Fruit fly (Drosophila melanogaster) whole organism, wandering third instar larva: Measurements from ENCODE around the gene CG43376.

Experiments used
- Abd-B ChIP-seq: fragments of >200 bp; optimal IDR thresholded peaks from 2 replicates; lab custom pipeline; 2017; ENCODE audit warnings: missing biosample characterization, missing genetic modification characterization
- CG32264 ChIP-seq: fragments of 200-800 bp; sonication (Bioruptor generic); optimal IDR thresholded peaks from 2 replicates; lab custom pipeline; 2016; ENCODE audit warnings: missing biosample characterization, missing genetic modification characterization
- CG9705 ChIP-seq: fragments of 200-800 bp; sonication (Bioruptor generic); optimal IDR thresholded peaks from 2 replicates; lab custom pipeline; 2018; ENCODE audit warnings: missing biosample characterization, mild to moderate bottlenecking, missing genetic modification characterization
- CrebA ChIP-seq: fragments of 200-800 bp; sonication (Bioruptor generic); optimal IDR thresholded peaks from 2 replicates; lab custom pipeline; 2016; ENCODE audit warnings: missing biosample characterization, mild to moderate bottlenecking, missing genetic modification characterization, borderline replicate concordance
- Dfd ChIP-seq: fragments of >200 bp; optimal IDR thresholded peaks from 2 replicates; lab custom pipeline; 2017; ENCODE audit warnings: missing biosample characterization, missing genetic modification characterization
- Dif ChIP-seq: fragments of 200-275, 200-300 bp; sonication (Bioruptor generic); optimal IDR thresholded peaks from 2 replicates; lab custom pipeline; 2018; ENCODE audit warnings: missing biosample characterization, missing genetic modification characterization; ENCODE audit not compliant: partially characterized antibody
- GATAd ChIP-seq: sonication (Bioruptor generic); optimal IDR thresholded peaks from 2 replicates; lab custom pipeline; 2016; ENCODE audit warnings: missing biosample characterization, missing genetic modification characterization
- HLH106 ChIP-seq: fragments of 200-800 bp; optimal IDR thresholded peaks from 3 replicates; lab custom pipeline; 2019; ENCODE audit warnings: missing biosample characterization, mild to moderate bottlenecking, missing genetic modification characterization, moderate library complexity
- Hnf4 ChIP-seq: fragments of 200-800 bp; sonication (Bioruptor generic); optimal IDR thresholded peaks from 2 replicates; lab custom pipeline; 2016; ENCODE audit warnings: missing biosample characterization, mild to moderate bottlenecking, missing genetic modification characterization
- Hr78 ChIP-seq: fragments of >200 bp; optimal IDR thresholded peaks from 2 replicates; lab custom pipeline; 2017; ENCODE audit warnings: missing biosample characterization, missing genetic modification characterization
- Hr83 ChIP-seq: fragments of 200-300 bp; sonication (Bioruptor generic); optimal IDR thresholded peaks from 2 replicates; lab custom pipeline; 2016; ENCODE audit warnings: missing biosample characterization, mild to moderate bottlenecking, missing genetic modification characterization, moderate library complexity; ENCODE audit not compliant: poor library complexity, severe bottlenecking
- Mio ChIP-seq: sonication (Bioruptor generic); optimal IDR thresholded peaks from 2 replicates; lab custom pipeline; 2016; ENCODE audit warnings: missing biosample characterization, missing genetic modification characterization
- Myc ChIP-seq: fragments of >200 bp; optimal IDR thresholded peaks from 2 replicates; lab custom pipeline; 2017
- N ChIP-seq: fragments of >200 bp; optimal IDR thresholded peaks from 2 replicates; lab custom pipeline; 2018; ENCODE audit warnings: missing biosample characterization, missing external identifiers, missing genetic modification characterization
- Rel ChIP-seq, 2 experiments: fragments of 200-800 bp; sonication (Bioruptor generic) in 1 of 2; optimal IDR thresholded peaks; 2 replicates in 1 of 2; 3 replicates in 1 of 2; lab custom pipeline; 2016 to 2019; ENCODE audit warnings: mild to moderate bottlenecking in 2 of 2, missing biosample characterization in 2 of 2, missing genetic modification characterization in 2 of 2, moderate library complexity in 1 of 2
- Sp1 ChIP-seq: fragments of 200-800 bp; sonication (Bioruptor generic); optimal IDR thresholded peaks from 3 replicates; lab custom pipeline; 2019; ENCODE audit warnings: missing biosample characterization, mild to moderate bottlenecking, missing genetic modification characterization, moderate library complexity
- br ChIP-seq: fragments of 200-800 bp; sonication (Bioruptor generic); optimal IDR thresholded peaks from 2 replicates; lab custom pipeline; 2016; ENCODE audit warnings: missing biosample characterization, missing genetic modification characterization
- brk ChIP-seq: fragments of 200-800 bp; sonication (Bioruptor generic); optimal IDR thresholded peaks from 2 replicates; lab custom pipeline; 2016; ENCODE audit warnings: missing biosample characterization, mild to moderate bottlenecking, missing genetic modification characterization
- dl ChIP-seq, 2 experiments: fragments of 175-275, 200-275 bp in 1 of 2; fragments of 200-275 bp in 1 of 2; sonication (Bioruptor generic); optimal IDR thresholded peaks; lab custom pipeline; 2018; ENCODE audit warnings: mild to moderate bottlenecking in 2 of 2, missing biosample characterization in 2 of 2, missing genetic modification characterization in 2 of 2, moderate library complexity in 2 of 2; ENCODE audit not compliant: partially characterized antibody in 2 of 2, insufficient read depth in 1 of 2
- dsf ChIP-seq: sonication (Bioruptor generic); optimal IDR thresholded peaks from 2 replicates; lab custom pipeline; 2016; ENCODE audit warnings: missing biosample characterization, missing genetic modification characterization, borderline replicate concordance
- ey ChIP-seq: fragments of 200-800 bp; sonication (Bioruptor generic); optimal IDR thresholded peaks from 2 replicates; lab custom pipeline; 2016; ENCODE audit warnings: missing biosample characterization, missing genetic modification characterization
- fru ChIP-seq: fragments of 200-800 bp; sonication (Bioruptor generic); optimal IDR thresholded peaks from 3 replicates; lab custom pipeline; 2016; ENCODE audit warnings: missing biosample characterization, mild to moderate bottlenecking, missing genetic modification characterization
- h ChIP-seq: fragments of 200-800 bp; sonication (Bioruptor generic); optimal IDR thresholded peaks from 3 replicates; lab custom pipeline; 2016; ENCODE audit warnings: missing biosample characterization, mild to moderate bottlenecking, missing genetic modification characterization
- jim ChIP-seq: fragments of 175-275, 200-325 bp; sonication (Bioruptor generic); optimal IDR thresholded peaks from 2 replicates; lab custom pipeline; 2016; ENCODE audit warnings: missing biosample characterization, mild to moderate bottlenecking, missing genetic modification characterization
- lola ChIP-seq: fragments of >200 bp; optimal IDR thresholded peaks from 2 replicates; lab custom pipeline; 2017; ENCODE audit warnings: missing biosample characterization, missing genetic modification characterization
- pan ChIP-seq: fragments of >200 bp; optimal IDR thresholded peaks from 2 replicates; lab custom pipeline; 2017
- psq ChIP-seq: fragments of 200-800 bp; sonication (Bioruptor generic); optimal IDR thresholded peaks from 3 replicates; lab custom pipeline; 2017; ENCODE audit warnings: missing biosample characterization, mild to moderate bottlenecking, missing genetic modification characterization, moderate library complexity
- rgr ChIP-seq: fragments of 200-800 bp; sonication (Bioruptor generic); optimal IDR thresholded peaks from 3 replicates; lab custom pipeline; 2016; ENCODE audit warnings: missing biosample characterization, mild to moderate bottlenecking, missing genetic modification characterization
- sage ChIP-seq: fragments of 200-800 bp; sonication (Bioruptor generic); optimal IDR thresholded peaks from 2 replicates; lab custom pipeline; 2016; ENCODE audit warnings: missing biosample characterization, mild to moderate bottlenecking, missing genetic modification characterization
- sv ChIP-seq: fragments of 200-800 bp; sonication (Bioruptor generic); optimal IDR thresholded peaks from 3 replicates; lab custom pipeline; 2016; ENCODE audit warnings: missing biosample characterization, missing genetic modification characterization
- tai ChIP-seq: sonication (Bioruptor generic); optimal IDR thresholded peaks from 2 replicates; lab custom pipeline; 2016; ENCODE audit warnings: missing biosample characterization, missing genetic modification characterization
- usp ChIP-seq: fragments of >200 bp; optimal IDR thresholded peaks from 2 replicates; lab custom pipeline; 2017; ENCODE audit warnings: missing biosample characterization, missing genetic modification characterization
- woc ChIP-seq: sonication (Bioruptor generic); optimal IDR thresholded peaks from 2 replicates; lab custom pipeline; 2016; ENCODE audit warnings: missing biosample characterization, mild to moderate bottlenecking, missing genetic modification characterization

Gene CG43376

DNA sequence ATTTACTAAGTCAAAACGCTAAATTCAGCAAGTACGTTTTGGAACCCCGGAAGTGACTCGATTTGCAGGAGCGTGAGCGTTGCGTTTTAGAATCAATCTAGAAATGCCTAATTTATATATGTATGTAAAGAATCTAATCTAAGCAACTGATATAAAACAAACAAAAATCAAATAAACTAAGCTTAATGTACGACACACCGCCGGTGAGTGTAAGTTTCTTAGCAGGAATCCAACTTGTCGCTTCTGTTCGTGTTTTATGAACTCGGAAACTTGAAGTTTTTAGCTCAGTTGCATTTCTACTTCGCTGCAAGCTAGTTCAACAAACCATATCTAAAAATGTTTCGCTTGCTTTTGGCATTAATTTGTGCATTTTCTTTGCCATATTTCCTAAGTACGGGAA, at the start of gene CG43376:
TSS of gene CG43376 (plus strand) at position 301 of the 400 bp plus-strand sequence.
- TF ChIP-seq GATAd (no peak), HLH106 (tag; lab: Kevin White, UChicago) (no peak), sage (GFP tag; lab: Kevin White, UChicago) (no peak), CrebA (GFP tag; lab: Kevin White, UChicago) (no peak), fru (GFP tag; lab: Kevin White, UChicago) (no peak), usp (no peak), Abd-B (GFP tag; lab: Kevin White, UChicago) (no peak), h (no peak), pan (lab: Kevin White, UChicago) (no peak), brk (GFP tag; lab: Kevin White, UChicago) (no peak), ey (GFP tag; lab: Kevin White, UChicago) (no peak)

DNA sequence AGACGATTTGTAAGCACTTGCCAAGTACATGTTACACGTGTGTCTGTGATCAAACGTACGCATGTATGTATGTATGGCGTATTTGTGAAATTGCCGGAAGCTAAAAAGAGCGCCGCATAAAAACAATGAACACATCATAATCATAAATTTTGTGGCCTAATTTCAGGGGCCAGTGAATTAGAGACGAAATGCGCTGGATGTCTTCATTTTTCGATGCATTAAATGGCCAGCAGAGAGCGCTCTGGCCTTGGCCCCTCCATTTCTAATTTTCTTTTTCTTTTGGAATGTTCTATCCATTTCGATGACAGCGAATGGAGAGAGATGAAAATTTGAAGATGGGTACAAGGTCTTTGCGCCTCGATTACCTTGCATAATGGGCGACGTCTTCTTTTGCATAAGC, 41.5 kb upstream of the CG43376 start:
- TF ChIP-seq sage (GFP tag; lab: Kevin White, UChicago) = no peak
- TF ChIP-seq Hr78 = no peak
- TF ChIP-seq Myc = no peak
- TF ChIP-seq psq (GFP tag; lab: Kevin White, UChicago) = no peak
- no peak for TF ChIP-seq jim (GFP tag; lab: Kevin White, UChicago)
- TF ChIP-seq sv (GFP tag; lab: Kevin White, UChicago) = no peak
- TF ChIP-seq CrebA (GFP tag; lab: Kevin White, UChicago) = no peak
- no peak for TF ChIP-seq tai (GFP tag; lab: Kevin White, UChicago)
- TF ChIP-seq Abd-B (GFP tag; lab: Kevin White, UChicago) = no peak
- no peak for TF ChIP-seq dl (GFP tag; optimal IDR thresholded peaks at IDR 0.05; lab: Kevin White, UChicago; ENCODE audit: insufficient read depth in 1 of 2, partially characterized antibody in 2 of 2)
- no peak for TF ChIP-seq Rel (GFP tag; optimal IDR thresholded peaks at IDR 0.05; lab: Kevin White, UChicago)
- no peak for TF ChIP-seq Rel (tag; optimal IDR thresholded peaks at IDR 0.05; lab: Kevin White, UChicago)
- no peak for TF ChIP-seq CG9705 (GFP tag; lab: Kevin White, UChicago)
- TF ChIP-seq br = no peak
- no peak for TF ChIP-seq Hnf4 (GFP tag; lab: Kevin White, UChicago)
- TF ChIP-seq Mio (GFP tag; lab: Kevin White, UChicago) = no peak
- no peak for TF ChIP-seq woc (GFP tag; lab: Kevin White, UChicago)
- TF ChIP-seq Sp1 (GFP tag; lab: Kevin White, UChicago) = no peak
- TF ChIP-seq CG32264 (GFP tag; lab: Kevin White, UChicago) = no peak
- TF ChIP-seq N = no peak
- no peak for TF ChIP-seq fru (GFP tag; lab: Kevin White, UChicago)

DNA sequence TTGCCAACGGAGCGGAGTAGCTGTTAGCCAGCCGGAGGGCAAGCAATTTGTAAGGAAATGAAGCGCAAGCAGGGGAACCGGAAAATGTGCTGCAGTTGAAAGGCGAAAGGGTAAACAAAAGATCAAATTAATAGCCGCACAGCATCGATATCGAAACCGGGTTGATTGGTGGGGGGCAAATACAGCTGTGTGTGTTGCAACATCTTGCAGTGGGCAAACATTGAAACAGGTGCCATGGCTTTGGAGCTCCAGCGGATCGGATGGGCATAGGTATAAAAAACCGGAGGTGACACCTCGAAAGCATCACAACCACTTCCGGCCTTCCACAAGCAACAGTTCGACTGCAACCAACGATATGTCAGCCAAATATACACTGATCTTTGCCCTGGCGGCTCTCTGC, 38.0 kb upstream of the CG43376 start, which contains the start of gene nur:
TSS of gene nur (plus strand) at position 301 of the 400 bp plus-strand sequence.
- TF ChIP-seq Rel (GFP tag; optimal IDR thresholded peaks at IDR 0.05; lab: Kevin White, UChicago) (no peak), Rel (tag; optimal IDR thresholded peaks at IDR 0.05; lab: Kevin White, UChicago) (no peak), rgr (GFP tag; lab: Kevin White, UChicago) (no peak), pan (lab: Kevin White, UChicago) (no peak), CG9705 (GFP tag; lab: Kevin White, UChicago) (no peak), dsf (no peak), psq (GFP tag; lab: Kevin White, UChicago) (no peak), lola (no peak), CrebA (GFP tag; lab: Kevin White, UChicago) (no peak), sv (GFP tag; lab: Kevin White, UChicago) (no peak), woc (GFP tag; lab: Kevin White, UChicago) (no peak), GATAd (no peak), Hr83 (no peak), usp (no peak), brk (GFP tag; lab: Kevin White, UChicago) (no peak), sage (GFP tag; lab: Kevin White, UChicago) (no peak), Mio (GFP tag; lab: Kevin White, UChicago) (no peak), N (no peak), br (no peak)

DNA sequence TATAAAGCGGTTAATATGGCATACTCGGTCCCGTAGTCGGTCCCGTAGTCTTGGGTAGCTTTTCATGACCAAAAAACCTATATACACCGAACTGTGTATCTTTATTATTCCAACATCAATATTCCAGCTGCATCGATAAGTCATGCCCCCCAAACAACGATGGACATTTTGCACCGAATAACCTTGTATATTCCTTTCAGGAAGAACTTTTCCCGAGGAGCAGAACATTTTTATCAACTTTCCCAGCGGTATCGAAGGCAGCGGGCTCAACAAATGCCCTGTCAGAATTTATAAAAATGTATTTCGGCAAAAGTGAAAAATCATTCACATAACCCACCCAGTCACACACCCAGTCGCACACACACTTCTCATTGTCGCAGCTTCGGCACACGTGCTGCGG, 27.1 kb upstream of the CG43376 start, which contains the start of gene TM9SF4:
TSS of gene TM9SF4 (plus strand) at position 301 of the 400 bp plus-strand sequence.
- TF ChIP-seq tai (GFP tag; lab: Kevin White, UChicago) (no peak), GATAd (no peak), Dfd (GFP tag; lab: Kevin White, UChicago) (no peak), Dif (GFP tag; lab: Kevin White, UChicago) (no peak), CG32264 (GFP tag; lab: Kevin White, UChicago) (no peak)
